Worm (Caenorhabditis elegans): ENCODE results near the gene rfc-3.

DNA sequence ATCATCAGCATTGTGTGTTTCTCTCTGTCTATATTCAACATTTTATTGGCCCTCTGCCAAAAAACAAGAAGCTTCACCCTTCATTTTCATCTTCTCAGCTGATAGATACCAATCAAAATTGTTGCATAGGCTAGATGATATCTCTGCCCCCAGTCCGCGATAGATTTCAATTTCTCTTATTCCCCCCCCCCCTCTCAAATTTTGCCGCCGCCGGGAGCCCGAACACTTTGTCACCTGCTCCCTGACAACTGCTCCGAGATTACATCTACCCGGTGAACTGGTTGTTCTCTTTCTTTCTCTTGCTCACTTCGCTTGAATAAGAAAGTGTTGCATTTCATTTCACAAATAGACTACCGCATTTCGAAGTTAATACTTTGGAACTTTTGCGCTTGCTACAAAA lies 30.4 kb downstream of the rfc-3 start:
- TF ChIP-seq nfya-1 (tag; optimal IDR thresholded peaks at IDR 0.05) (peak; percentile 7), ceh-2 (tag; optimal IDR thresholded peaks at IDR 0.05) (no peak), K02D7.2 (tag; optimal IDR thresholded peaks at IDR 0.05) (no peak), pag-3 (tag; optimal IDR thresholded peaks at IDR 0.05; ENCODE audit: borderline replicate concordance) (no peak), ceh-22 (tag; optimal IDR thresholded peaks at IDR 0.05) (no peak), unc-42 (tag; optimal IDR thresholded peaks at IDR 0.05) (no peak), hlh-15 (tag; optimal IDR thresholded peaks at IDR 0.05) (no peak), pha-4 (tag; optimal IDR thresholded peaks at IDR 0.05) (no peak), hlh-30 (tag; optimal IDR thresholded peaks at IDR 0.05; ENCODE audit: insufficient read depth) (no peak), fkh-10 (GFP tag; optimal IDR thresholded peaks at IDR 0.05) (no peak), ama-1 (optimal IDR thresholded peaks at IDR 0.05) (no peak), dmd-4 (tag; optimal IDR thresholded peaks at IDR 0.05; ENCODE audit: borderline replicate concordance) (no peak)
